Worm (Caenorhabditis elegans) whole organism, mixed stage, embryonic: ENCODE measurements around the gene srxa-1.

Experiments used
- ces-1 ChIP-seq: fragments of 150-350 bp; optimal IDR thresholded peaks from 2 replicates; lab custom pipeline; 2014; ENCODE audit warnings: missing biosample characterization, missing genetic modification reagents, missing genetic modification characterization
- drap-1 ChIP-seq: fragments of 200-800 bp; sonication (Bioruptor generic); optimal IDR thresholded peaks from 3 replicates; lab custom pipeline; 2018; ENCODE audit warnings: mild to moderate bottlenecking, missing genetic modification characterization, missing compliant biosample characterization
- elt-1 ChIP-seq: sonication (generic microtip); optimal IDR thresholded peaks from 2 replicates; lab custom pipeline; 2017; ENCODE audit warnings: missing genetic modification characterization, mild to moderate bottlenecking, missing compliant biosample characterization, antibody characterized with exemption, moderate library complexity, borderline replicate concordance; ENCODE audit not compliant: insufficient read depth
- elt-3 ChIP-seq: fragments of 150-350 bp; optimal IDR thresholded peaks from 2 replicates; lab custom pipeline; 2014; ENCODE audit warnings: missing biosample characterization, missing genetic modification characterization
- mep-1 ChIP-seq: fragments of 150-350 bp; optimal IDR thresholded peaks from 2 replicates; lab custom pipeline; 2017; ENCODE audit warnings: missing biosample characterization, missing genetic modification reagents, missing genetic modification characterization, inconsistent platforms
- nhr-12 ChIP-seq: fragments of 150-350 bp; optimal IDR thresholded peaks from 2 replicates; lab custom pipeline; 2014; ENCODE audit warnings: missing biosample characterization, missing genetic modification characterization
- nhr-237 ChIP-seq: fragments of 150-350 bp; optimal IDR thresholded peaks from 2 replicates; lab custom pipeline; 2014; ENCODE audit warnings: missing biosample characterization, missing genetic modification characterization
- nhr-28 ChIP-seq: fragments of 150-350 bp; optimal IDR thresholded peaks from 2 replicates; lab custom pipeline; 2014; ENCODE audit warnings: missing biosample characterization, missing genetic modification characterization
- snpc-4 ChIP-seq: fragments of 150-350 bp; optimal IDR thresholded peaks from 2 replicates; lab custom pipeline; 2014; ENCODE audit warnings: missing biosample characterization, missing genetic modification characterization
- unc-39 ChIP-seq: fragments of 150-350 bp; optimal IDR thresholded peaks from 2 replicates; lab custom pipeline; 2014; ENCODE audit warnings: missing biosample characterization, missing genetic modification characterization
- zip-8 ChIP-seq: fragments of 150-350 bp; optimal IDR thresholded peaks from 2 replicates; lab custom pipeline; 2014; ENCODE audit warnings: missing biosample characterization, missing genetic modification characterization
- ztf-11 ChIP-seq: fragments of 150-350 bp; optimal IDR thresholded peaks from 2 replicates; lab custom pipeline; 2014; ENCODE audit warnings: missing biosample characterization, missing genetic modification characterization

DNA sequence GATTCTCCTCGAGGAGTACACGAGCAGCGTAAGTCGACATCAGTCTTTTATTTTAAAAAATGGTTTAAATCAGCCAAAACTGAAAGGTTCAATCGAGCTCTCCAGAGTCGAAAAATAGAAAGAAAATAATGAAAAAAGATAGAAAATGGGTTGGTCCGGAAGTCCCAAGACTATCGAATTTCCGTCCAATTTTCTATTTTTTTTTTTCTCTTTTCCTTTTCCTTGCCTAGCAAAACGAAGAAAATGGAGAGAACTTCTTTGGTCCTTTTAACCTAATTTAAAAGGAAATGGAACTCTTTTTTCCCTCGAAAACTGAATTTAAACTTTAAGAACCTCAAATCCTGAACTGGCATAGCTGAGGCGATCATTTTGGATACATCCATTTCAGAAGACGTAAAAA lies 7.5 kb downstream of the srxa-1 start:
- TF ChIP-seq zip-8 (tag; lab: Kevin White, UChicago) (no peak), nhr-12 (tag; lab: Kevin White, UChicago) (no peak), elt-3 (no peak), mep-1 (tag; lab: Kevin White, UChicago) (no peak), ces-1 (GFP tag; lab: Kevin White, UChicago) (peak; percentile 64), snpc-4 (tag; lab: Kevin White, UChicago) (no peak), ztf-11 (no peak), nhr-28 (no peak), unc-39 (no peak), elt-1 (tag; lab: Kevin White, UChicago) (no peak), drap-1 (GFP tag; lab: Kevin White, UChicago) (no peak), nhr-237 (tag; lab: Kevin White, UChicago) (no peak)
